Worm (Caenorhabditis elegans) whole organism, late embryonic: ENCODE results near the gene H43E16.1.

Experiments
- C08G9.2 ChIP-seq: sonication (generic microtip); optimal IDR thresholded peaks from 2 replicates; lab custom pipeline; 2016; ENCODE audit warnings: mild to moderate bottlenecking, missing genetic modification characterization, moderate library complexity, missing compliant biosample characterization
- C38D4.7 ChIP-seq: fragments of 200-800 bp; sonication (Bioruptor generic); optimal IDR thresholded peaks from 2 replicates; lab custom pipeline; 2018; ENCODE audit warnings: mild to moderate bottlenecking, missing genetic modification characterization, moderate library complexity, missing compliant biosample characterization
- F13H6.1 ChIP-seq: sonication (generic microtip); optimal IDR thresholded peaks from 2 replicates; lab custom pipeline; 2016; ENCODE audit warnings: missing genetic modification characterization, missing compliant biosample characterization
- K09A11.1 ChIP-seq: sonication (generic microtip); optimal IDR thresholded peaks from 2 replicates; lab custom pipeline; 2017; ENCODE audit warnings: antibody characterized with exemption, mild to moderate bottlenecking, missing genetic modification characterization, missing compliant biosample characterization; ENCODE audit not compliant: insufficient read depth
- Y22D7AL.16 ChIP-seq: sonication (generic microtip); optimal IDR thresholded peaks from 2 replicates; lab custom pipeline; 2016; ENCODE audit warnings: missing genetic modification characterization, missing compliant biosample characterization
- ama-1 ChIP-seq: fragments of 150-350 bp; optimal IDR thresholded peaks from 2 replicates; lab custom pipeline; 2014
- ceh-14 ChIP-seq: sonication (generic microtip); optimal IDR thresholded peaks from 2 replicates; lab custom pipeline; 2016; ENCODE audit warnings: missing genotype, missing genetic modification characterization, missing compliant biosample characterization
- ceh-18 ChIP-seq: sonication (generic microtip); optimal IDR thresholded peaks from 2 replicates; lab custom pipeline; 2016; ENCODE audit warnings: missing genetic modification characterization, missing compliant biosample characterization
- ceh-19 ChIP-seq: fragments of 200-800 bp; sonication (Bioruptor generic); optimal IDR thresholded peaks from 2 replicates; lab custom pipeline; 2018; ENCODE audit warnings: mild to moderate bottlenecking, missing genetic modification characterization, missing compliant biosample characterization
- ceh-22 ChIP-seq: sonication (generic microtip); optimal IDR thresholded peaks from 2 replicates; lab custom pipeline; 2017; ENCODE audit warnings: missing biosample characterization, missing genetic modification characterization
- ceh-24 ChIP-seq: sonication (generic microtip); optimal IDR thresholded peaks from 2 replicates; lab custom pipeline; 2016; ENCODE audit warnings: mild to moderate bottlenecking, missing genetic modification characterization, missing compliant biosample characterization
- ceh-30 ChIP-seq: fragments of 150-350 bp; optimal IDR thresholded peaks from 2 replicates; lab custom pipeline; 2014; ENCODE audit warnings: missing biosample characterization, missing genetic modification characterization
- ceh-31 ChIP-seq: sonication (generic microtip); optimal IDR thresholded peaks from 2 replicates; lab custom pipeline; 2016; ENCODE audit warnings: missing genetic modification characterization, missing compliant biosample characterization
- ceh-34 ChIP-seq: sonication (generic microtip); optimal IDR thresholded peaks from 2 replicates; lab custom pipeline; 2016; ENCODE audit warnings: mild to moderate bottlenecking, missing genetic modification characterization, missing compliant biosample characterization
- ceh-45 ChIP-seq: fragments of 200-800 bp; sonication (Bioruptor generic); IDR thresholded peaks from 2 replicates; pipeline ENCODE4 v1.3.6; 2022; ENCODE audit warnings: missing genetic modification reagents, missing genetic modification characterization, missing compliant biosample characterization
- ceh-6 ChIP-seq: fragments of 200-800 bp; sonication (Bioruptor generic); optimal IDR thresholded peaks from 2 replicates; lab custom pipeline; 2018; ENCODE audit warnings: mild to moderate bottlenecking, missing genetic modification characterization, missing compliant biosample characterization
- ceh-9 ChIP-seq: sonication (generic microtip); optimal IDR thresholded peaks from 2 replicates; lab custom pipeline; 2016; ENCODE audit warnings: mild to moderate bottlenecking, missing genetic modification characterization, inconsistent platforms, missing compliant biosample characterization
- che-1 ChIP-seq: sonication (generic microtip); optimal IDR thresholded peaks from 2 replicates; lab custom pipeline; 2016; ENCODE audit warnings: mild to moderate bottlenecking, missing genetic modification characterization, missing compliant biosample characterization
- dmd-4 ChIP-seq: sonication (generic microtip); optimal IDR thresholded peaks from 2 replicates; lab custom pipeline; 2016; ENCODE audit warnings: borderline replicate concordance, missing genetic modification characterization, missing compliant biosample characterization
- dve-1 ChIP-seq: sonication (generic microtip); optimal IDR thresholded peaks from 2 replicates; lab custom pipeline; 2017; ENCODE audit warnings: antibody characterized with exemption, mild to moderate bottlenecking, missing genetic modification characterization, missing compliant biosample characterization
- fax-1 ChIP-seq: sonication (generic microtip); optimal IDR thresholded peaks from 2 replicates; lab custom pipeline; 2016; ENCODE audit warnings: missing genotype, missing genetic modification characterization, missing compliant biosample characterization
- fkh-10 ChIP-seq: fragments of 150-350 bp; optimal IDR thresholded peaks from 2 replicates; lab custom pipeline; 2014; ENCODE audit warnings: missing biosample characterization, missing genetic modification reagents, missing genetic modification characterization
- fkh-6 ChIP-seq: sonication (generic microtip); optimal IDR thresholded peaks from 2 replicates; lab custom pipeline; 2016; ENCODE audit warnings: missing genetic modification characterization, missing compliant biosample characterization
- hlh-13 ChIP-seq: fragments of 200-800 bp; sonication (Bioruptor generic); optimal IDR thresholded peaks from 2 replicates; lab custom pipeline; 2018; ENCODE audit warnings: mild to moderate bottlenecking, missing genetic modification characterization, missing compliant biosample characterization
- hlh-30 ChIP-seq: sonication (generic microtip); optimal IDR thresholded peaks from 2 replicates; lab custom pipeline; 2017; ENCODE audit warnings: antibody characterized with exemption, missing genetic modification characterization, missing compliant biosample characterization; ENCODE audit not compliant: insufficient read depth
- hlh-6 ChIP-seq: sonication (generic microtip); optimal IDR thresholded peaks from 2 replicates; lab custom pipeline; 2016; ENCODE audit warnings: missing genotype, missing genetic modification characterization, missing compliant biosample characterization
- hlh-8 ChIP-seq: sonication (generic microtip); optimal IDR thresholded peaks from 2 replicates; lab custom pipeline; 2016; ENCODE audit warnings: missing genotype, missing genetic modification characterization, missing compliant biosample characterization
- lim-6 ChIP-seq: sonication (generic microtip); optimal IDR thresholded peaks from 2 replicates; lab custom pipeline; 2016; ENCODE audit warnings: missing genetic modification characterization, missing compliant biosample characterization
- lin-11 ChIP-seq: fragments of 200-800 bp; sonication (Bioruptor generic); optimal IDR thresholded peaks from 2 replicates; lab custom pipeline; 2018; ENCODE audit warnings: mild to moderate bottlenecking, missing genetic modification characterization, missing compliant biosample characterization
- nfya-1 ChIP-seq: sonication (generic microtip); optimal IDR thresholded peaks from 2 replicates; lab custom pipeline; 2017; ENCODE audit warnings: missing genetic modification characterization, mild to moderate bottlenecking, missing compliant biosample characterization, antibody characterized with exemption, moderate library complexity
- nhr-11 ChIP-seq: fragments of 150-350 bp; optimal IDR thresholded peaks from 2 replicates; lab custom pipeline; 2014; ENCODE audit warnings: missing biosample characterization, missing genetic modification characterization
- pha-2 ChIP-seq: sonication (generic microtip); optimal IDR thresholded peaks from 2 replicates; lab custom pipeline; 2017; ENCODE audit warnings: mild to moderate bottlenecking, missing genetic modification characterization, missing compliant biosample characterization
- pha-4 ChIP-seq: fragments of 150-350 bp; optimal IDR thresholded peaks from 2 replicates; lab custom pipeline; 2018; ENCODE audit warnings: missing biosample characterization, missing genetic modification reagents, missing genetic modification characterization
- pros-1 ChIP-seq: fragments of 150-350 bp; optimal IDR thresholded peaks from 2 replicates; lab custom pipeline; 2014; ENCODE audit warnings: missing biosample characterization, missing genetic modification reagents, missing genetic modification characterization
- ref-2 ChIP-seq: sonication (generic microtip); optimal IDR thresholded peaks from 2 replicates; lab custom pipeline; 2016; ENCODE audit warnings: missing genetic modification characterization, missing compliant biosample characterization
- sdc-2 ChIP-seq: sonication (generic microtip); optimal IDR thresholded peaks from 2 replicates; lab custom pipeline; 2016; ENCODE audit warnings: missing genotype, missing genetic modification characterization, missing compliant biosample characterization
- sox-2 ChIP-seq: fragments of 200-800 bp; sonication (Bioruptor generic); IDR thresholded peaks from 2 replicates; pipeline ENCODE4 v1.3.6; 2022; ENCODE audit warnings: missing genetic modification reagents, missing genetic modification characterization, missing compliant biosample characterization
- tbx-2 ChIP-seq: sonication (generic microtip); optimal IDR thresholded peaks from 2 replicates; lab custom pipeline; 2016; ENCODE audit warnings: missing genetic modification characterization, missing compliant biosample characterization
- tbx-7 ChIP-seq: sonication (generic microtip); optimal IDR thresholded peaks from 2 replicates; lab custom pipeline; 2016; ENCODE audit warnings: missing genotype, missing genetic modification characterization, missing compliant biosample characterization
- unc-42 ChIP-seq: sonication (generic microtip); optimal IDR thresholded peaks from 2 replicates; lab custom pipeline; 2016; ENCODE audit warnings: missing genotype, missing genetic modification characterization, missing compliant biosample characterization
- unc-55 ChIP-seq: sonication (generic microtip); optimal IDR thresholded peaks from 2 replicates; lab custom pipeline; 2017; ENCODE audit warnings: missing biosample characterization, missing genetic modification reagents, missing genetic modification characterization
- zip-5 ChIP-seq: sonication (generic microtip); optimal IDR thresholded peaks from 2 replicates; lab custom pipeline; 2016; ENCODE audit warnings: missing genetic modification characterization, missing compliant biosample characterization
- ztf-16 ChIP-seq: sonication (generic microtip); optimal IDR thresholded peaks from 2 replicates; lab custom pipeline; 2017; ENCODE audit warnings: missing genetic modification characterization, missing compliant biosample characterization

Gene H43E16.1

ce11 chrII:6666598-6666997, 7.5 kb upstream of the H43E16.1 start, which contains the start of gene T19D12.1:
T19D12.1 (plus strand) TSS chrII:6666898.
- TF ChIP-seq nhr-11 (tag; lab: Kevin White, UChicago) (no peak), sox-2 (GFP tag; lab: Robert Waterston, UW) (no peak), unc-42 (tag; lab: Kevin White, UChicago) (no peak), fkh-10 (GFP tag; lab: Kevin White, UChicago) (no peak), ceh-22 (tag; lab: Kevin White, UChicago) (no peak)

DNA sequence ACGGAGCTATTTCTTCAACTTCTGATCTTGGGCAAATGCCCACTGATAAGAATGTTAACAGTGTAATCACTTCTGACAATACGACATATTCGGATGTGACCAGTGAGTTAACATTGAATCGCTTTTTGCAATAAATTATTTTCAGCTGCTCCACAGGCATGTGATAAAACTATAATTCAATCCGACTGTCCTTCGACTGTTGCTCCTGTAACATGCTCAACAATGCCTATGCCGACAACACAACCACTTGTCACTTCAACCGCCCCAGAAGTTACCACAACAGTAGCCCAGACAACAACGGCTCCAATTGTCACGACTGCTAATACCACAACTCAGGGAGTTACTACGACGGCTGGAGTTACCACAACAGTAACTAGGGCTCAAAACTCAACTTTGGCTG, 6.5 kb upstream of the H43E16.1 start:
- TF ChIP-seq dve-1: no peak
- no peak for TF ChIP-seq ceh-24 (tag; lab: Kevin White, UChicago)
- TF ChIP-seq ama-1 (lab: Kevin White, UChicago): no peak
- no peak for TF ChIP-seq ztf-16 (tag; lab: Kevin White, UChicago)
- no peak for TF ChIP-seq lin-11 (tag; lab: Kevin White, UChicago)
- no peak for TF ChIP-seq fax-1 (tag; lab: Kevin White, UChicago)
- TF ChIP-seq ref-2 (tag; lab: Kevin White, UChicago): no peak
- TF ChIP-seq ceh-18: no peak
- TF ChIP-seq lim-6 (tag; lab: Kevin White, UChicago): no peak
- no peak for TF ChIP-seq pha-4 (tag; lab: Kevin White, UChicago)
- no peak for TF ChIP-seq ceh-34 (tag; lab: Kevin White, UChicago)
- TF ChIP-seq tbx-7 (tag; lab: Kevin White, UChicago): no peak
- no peak for TF ChIP-seq ceh-6

ce11 chrII:6668496-6668895, 5.6 kb upstream of the H43E16.1 start:
- no peak for TF ChIP-seq unc-42 (tag; lab: Kevin White, UChicago)

DNA sequence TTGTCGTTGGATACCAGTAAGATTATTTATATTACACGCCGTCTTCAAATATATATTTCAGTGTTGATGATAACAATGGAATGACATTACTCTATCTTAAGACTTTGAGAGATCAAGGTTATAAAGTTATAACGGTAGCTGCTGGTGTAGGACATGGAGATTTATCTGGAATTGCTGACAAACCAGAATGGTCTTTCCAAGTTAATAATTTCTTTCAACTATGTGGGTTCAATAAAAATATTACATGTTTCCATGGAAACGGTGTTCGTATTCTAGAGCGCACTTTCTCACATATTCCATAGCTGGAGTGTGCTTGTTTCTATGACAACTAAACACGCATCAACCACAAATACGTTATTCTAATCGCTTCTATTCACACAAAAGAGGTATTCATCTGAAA, 5.7 kb downstream of the H43E16.1 start, which contains the start of gene ift-74:
Gene ift-74, plus strand, starts transcription at position 301 of the 400 bp plus-strand sequence.
- no peak for TF ChIP-seq hlh-30
- no peak for TF ChIP-seq unc-42 (tag; lab: Kevin White, UChicago)
- no peak for TF ChIP-seq ceh-9 (tag; lab: Kevin White, UChicago)
- no peak for TF ChIP-seq ceh-30 (tag; lab: Kevin White, UChicago)
- TF ChIP-seq ztf-16 (tag; lab: Kevin White, UChicago): no peak
- no peak for TF ChIP-seq ref-2 (tag; lab: Kevin White, UChicago)
- TF ChIP-seq C08G9.2 (tag; lab: Kevin White, UChicago): no peak
- TF ChIP-seq tbx-2 (tag; lab: Kevin White, UChicago): no peak
- no peak for TF ChIP-seq unc-55
- no peak for TF ChIP-seq hlh-8 (tag; lab: Kevin White, UChicago)
- TF ChIP-seq ceh-34 (tag; lab: Kevin White, UChicago): no peak
- TF ChIP-seq dmd-4 (tag; lab: Kevin White, UChicago): no peak
- no peak for TF ChIP-seq che-1 (tag; lab: Kevin White, UChicago)
- no peak for TF ChIP-seq hlh-13 (GFP tag; lab: Kevin White, UChicago)
- TF ChIP-seq ceh-31 (tag; lab: Kevin White, UChicago): no peak
- TF ChIP-seq sdc-2: no peak
- no peak for TF ChIP-seq ceh-14 (tag; lab: Kevin White, UChicago)
- TF ChIP-seq tbx-7 (tag; lab: Kevin White, UChicago): no peak
- no peak for TF ChIP-seq Y22D7AL.16 (tag; lab: Kevin White, UChicago)
- no peak for TF ChIP-seq zip-5
- TF ChIP-seq, all 69 proteins: peak for 0

DNA sequence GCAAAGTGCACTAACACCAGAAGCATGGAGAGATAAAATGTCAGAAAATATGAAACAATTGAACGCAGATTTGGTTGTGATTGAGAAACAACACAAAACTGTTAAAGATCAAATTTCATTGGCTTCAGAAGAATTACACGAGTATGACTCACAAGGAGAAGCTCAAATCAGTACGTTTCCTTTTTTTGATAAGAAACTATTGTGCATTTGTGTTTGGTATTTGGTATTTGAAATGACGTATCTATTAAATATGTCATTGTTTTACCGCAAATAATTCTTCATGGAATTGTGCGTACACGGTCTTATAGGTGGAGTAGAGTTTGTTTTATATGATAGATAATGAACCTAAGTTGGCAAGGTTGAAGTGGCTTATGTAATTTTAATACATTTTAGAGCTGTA, 7.4 kb downstream of the H43E16.1 start:
- TF ChIP-seq nfya-1: no peak
- no peak for TF ChIP-seq ceh-34 (tag; lab: Kevin White, UChicago)
- TF ChIP-seq ceh-19 (GFP tag; lab: Kevin White, UChicago): no peak
- no peak for TF ChIP-seq lim-6 (tag; lab: Kevin White, UChicago)
- no peak for TF ChIP-seq C08G9.2 (tag; lab: Kevin White, UChicago)
- no peak for TF ChIP-seq C38D4.7
- no peak for TF ChIP-seq pha-2
- TF ChIP-seq ceh-24 (tag; lab: Kevin White, UChicago): no peak
- no peak for TF ChIP-seq fkh-6
- TF ChIP-seq hlh-6 (tag; lab: Kevin White, UChicago): no peak
- TF ChIP-seq ceh-45: no peak
- TF ChIP-seq K09A11.1 (tag; lab: Kevin White, UChicago): no peak
- no peak for TF ChIP-seq pros-1
- TF ChIP-seq che-1 (tag; lab: Kevin White, UChicago): no peak
- no peak for TF ChIP-seq F13H6.1 (tag; lab: Kevin White, UChicago)
